Fruit fly (Drosophila melanogaster) whole organism, embryonic: Measurements from ENCODE around the gene cort.

Source experiments
- CG10274 ChIP-seq: fragments of 200-800 bp; sonication (Bioruptor generic); optimal IDR thresholded peaks from 3 replicates; lab custom pipeline; 2017; ENCODE audit warnings: missing biosample characterization, mild to moderate bottlenecking, missing genetic modification characterization
- CG15601 ChIP-seq: fragments of 200-800 bp; sonication (Bioruptor generic); optimal IDR thresholded peaks from 3 replicates; lab custom pipeline; 2019; ENCODE audit warnings: missing biosample characterization, mild to moderate bottlenecking, missing genetic modification characterization, moderate library complexity
- CG2889 ChIP-seq: fragments of 200-800 bp; sonication (Bioruptor generic); IDR thresholded peaks from 3 replicates; pipeline ENCODE4 v1.3.6; 2022; ENCODE audit warnings: missing biosample characterization, missing genetic modification characterization
- Jarid2 ChIP-seq: fragments of 200-800 bp; sonication (Bioruptor generic); optimal IDR thresholded peaks from 3 replicates; lab custom pipeline; 2017; ENCODE audit warnings: mild to moderate bottlenecking, missing biosample characterization, missing genetic modification reagents, missing genetic modification characterization
- NC2α ChIP-seq: fragments of 200-800 bp; sonication (Bioruptor generic); optimal IDR thresholded peaks from 2 replicates; lab custom pipeline; 2016; ENCODE audit warnings: missing biosample characterization, missing genetic modification characterization
- Nf-YB ChIP-seq: fragments of 200-800 bp; sonication (Bioruptor generic); optimal IDR thresholded peaks from 3 replicates; lab custom pipeline; 2019; ENCODE audit warnings: missing biosample characterization, mild to moderate bottlenecking, missing genetic modification characterization, moderate library complexity
- TFAM ChIP-seq: fragments of 200-800 bp; sonication (Bioruptor generic); optimal IDR thresholded peaks from 2 replicates; lab custom pipeline; 2017; ENCODE audit warnings: missing biosample characterization, missing genetic modification characterization, inconsistent platforms
- esg ChIP-seq: fragments of 200-800 bp; sonication (Bioruptor generic); conservative IDR thresholded peaks from 2 replicates; pipeline ENCODE4 v1.3.6; 2022; ENCODE audit warnings: missing biosample characterization, missing genetic modification characterization
- exex ChIP-seq: fragments of 200-800 bp; sonication (Bioruptor generic); optimal IDR thresholded peaks from 4 replicates; lab custom pipeline; 2018; ENCODE audit warnings: missing biosample characterization, mild to moderate bottlenecking, missing genetic modification characterization, moderate library complexity
- grau ChIP-seq: fragments of 200-800 bp; optimal IDR thresholded peaks from 3 replicates; lab custom pipeline; 2019; ENCODE audit warnings: missing biosample characterization, mild to moderate bottlenecking, missing genetic modification characterization, moderate library complexity
- gro ChIP-seq: fragments of 200-800 bp; sonication (Bioruptor generic); optimal IDR thresholded peaks from 2 replicates; lab custom pipeline; 2016; ENCODE audit warnings: missing biosample characterization, missing genetic modification characterization
- otp ChIP-seq: fragments of 200-800 bp; sonication (Bioruptor generic); IDR thresholded peaks from 3 replicates; pipeline ENCODE4, ENCODE4 v1.3.6; 2022; ENCODE audit warnings: missing biosample characterization, missing genetic modification characterization
- slp2 ChIP-seq: fragments of 200-800 bp; sonication (Bioruptor generic); optimal IDR thresholded peaks from 2 replicates; lab custom pipeline; 2016; ENCODE audit warnings: missing biosample characterization, missing genetic modification characterization

DNA sequence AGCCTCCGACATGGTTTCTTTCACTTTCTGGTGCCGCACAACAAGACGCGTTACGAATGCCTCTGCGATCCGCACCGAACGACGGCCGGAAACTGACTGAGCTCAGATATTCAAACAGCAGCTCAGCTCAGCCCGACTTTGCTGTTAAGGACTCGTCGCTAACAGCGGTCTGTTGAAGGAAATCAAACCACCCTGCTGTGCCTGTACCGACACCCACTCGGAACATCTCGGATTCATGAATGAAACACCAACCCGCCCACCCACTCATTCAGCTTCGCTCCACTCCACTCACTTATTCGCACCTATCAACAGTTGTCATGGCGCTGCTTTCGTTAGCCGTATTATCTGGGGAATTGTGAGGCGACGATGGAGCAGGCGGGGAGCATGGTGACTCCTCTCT lies 44.1 kb downstream of the cort start, which contains the start of gene Oatp26F:
- TF ChIP-seq TFAM (GFP tag; lab: Kevin White, UChicago) (no peak), exex (no peak), Nf-YB (GFP tag; lab: Kevin White, UChicago) (no peak), Jarid2 (GFP tag; lab: Kevin White, UChicago) (no peak), grau (tag; lab: Kevin White, UChicago) (no peak), CG15601 (no peak), NC2α (GFP tag; lab: Kevin White, UChicago) (no peak), gro (GFP tag; lab: Kevin White, UChicago) (no peak), otp (no peak), esg (no peak), CG10274 (no peak), slp2 (GFP tag; lab: Kevin White, UChicago) (no peak), CG2889 (no peak)
